Fruit fly (Drosophila melanogaster) whole organism, prepupa: Measurements from ENCODE around the gene ebd1.

Experiments
- Blimp-1 ChIP-seq: fragments of 200-800 bp; sonication (Bioruptor generic); optimal IDR thresholded peaks from 3 replicates; lab custom pipeline; 2017; ENCODE audit warnings: missing biosample characterization, missing genetic modification characterization, mild to moderate bottlenecking, moderate library complexity, missing genetic modification reagents
- CG11902 ChIP-seq: fragments of 200-800 bp; sonication (Bioruptor generic); optimal IDR thresholded peaks from 3 replicates; lab custom pipeline; 2016; ENCODE audit warnings: missing biosample characterization, missing genetic modification characterization
- CG31627 ChIP-seq: fragments of 200-800 bp; sonication (Bioruptor generic); optimal IDR thresholded peaks from 3 replicates; lab custom pipeline; 2016; ENCODE audit warnings: missing biosample characterization, missing genetic modification characterization
- CG3919 ChIP-seq: fragments of 200-800 bp; sonication (Bioruptor generic); optimal IDR thresholded peaks from 3 replicates; lab custom pipeline; 2016; ENCODE audit warnings: missing biosample characterization, missing genetic modification characterization
- CG7368 ChIP-seq: fragments of 200-800 bp; sonication (Bioruptor generic); optimal IDR thresholded peaks from 3 replicates; lab custom pipeline; 2016; ENCODE audit warnings: missing biosample characterization, missing genetic modification characterization
- CG8319 ChIP-seq: fragments of 200-800 bp; sonication (Bioruptor generic); optimal IDR thresholded peaks from 3 replicates; lab custom pipeline; 2016; ENCODE audit warnings: missing biosample characterization, missing genetic modification characterization
- CG9139 ChIP-seq: fragments of 200-800 bp; sonication (Bioruptor generic); optimal IDR thresholded peaks from 3 replicates; lab custom pipeline; 2017; ENCODE audit warnings: missing biosample characterization, mild to moderate bottlenecking, missing genetic modification characterization
- Eip93F ChIP-seq: fragments of 200-800 bp; sonication (Bioruptor generic); optimal IDR thresholded peaks from 2 replicates; lab custom pipeline; 2016; ENCODE audit warnings: missing biosample characterization, mild to moderate bottlenecking, missing genetic modification characterization
- Hr39 ChIP-seq: fragments of 200-800 bp; sonication (Bioruptor generic); optimal IDR thresholded peaks from 2 replicates; lab custom pipeline; 2016; ENCODE audit warnings: missing biosample characterization, missing genetic modification characterization
- Lpt ChIP-seq: fragments of 200-800 bp; sonication (Bioruptor generic); optimal IDR thresholded peaks from 3 replicates; lab custom pipeline; 2016; ENCODE audit warnings: missing biosample characterization, missing genetic modification characterization
- Smox ChIP-seq: fragments of 200-800 bp; sonication (Bioruptor generic); optimal IDR thresholded peaks from 3 replicates; lab custom pipeline; 2016; ENCODE audit warnings: missing biosample characterization, missing genetic modification characterization
- Sox102F ChIP-seq: fragments of 200-800 bp; sonication (Bioruptor generic); optimal IDR thresholded peaks from 2 replicates; lab custom pipeline; 2016; ENCODE audit warnings: missing biosample characterization, mild to moderate bottlenecking, missing genetic modification characterization
- salr ChIP-seq, 2 experiments: fragments of 200-800 bp; sonication (Bioruptor generic); optimal IDR thresholded peaks; 3 replicates each; lab custom pipeline; 2016 to 2018; ENCODE audit warnings: missing biosample characterization in 2 of 2, missing genetic modification characterization in 2 of 2, mild to moderate bottlenecking in 1 of 2
- vri ChIP-seq: fragments of 200-800 bp; sonication (Bioruptor generic); optimal IDR thresholded peaks from 3 replicates; lab custom pipeline; 2016; ENCODE audit warnings: missing biosample characterization, mild to moderate bottlenecking, missing genetic modification characterization

DNA sequence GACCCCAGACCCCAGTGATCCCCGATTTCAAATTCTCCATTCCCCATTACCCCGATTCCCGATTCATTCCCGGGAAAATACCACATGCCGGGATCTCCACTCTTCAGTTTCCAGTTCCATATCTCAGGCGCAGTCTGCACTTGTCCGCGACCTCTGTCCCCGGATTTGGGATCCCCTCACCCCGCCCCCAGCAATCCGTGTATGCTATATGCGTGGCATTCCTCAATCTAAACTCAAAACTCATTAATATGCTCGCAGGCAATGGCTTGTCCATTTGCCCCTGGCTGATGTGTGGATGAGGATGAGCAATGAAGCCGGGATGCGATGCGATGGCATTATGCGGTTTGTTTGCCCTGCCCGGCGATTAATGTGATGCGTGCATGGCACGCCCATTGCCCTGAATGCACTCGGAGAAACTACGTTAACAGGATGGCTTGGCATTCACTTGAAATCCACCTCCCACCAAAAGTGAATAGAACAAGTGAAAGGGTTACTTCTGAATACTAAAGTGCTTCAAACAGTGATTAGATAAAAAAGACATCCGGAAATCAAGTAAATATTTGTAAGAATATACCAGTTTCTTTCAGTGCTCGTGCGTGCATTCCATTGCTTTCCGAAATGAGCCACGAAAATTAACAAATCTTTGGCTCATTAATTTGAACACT, 40.3 kb upstream of the ebd1 start:
- TF ChIP-seq CG9139 (GFP tag; lab: Kevin White, UChicago), result peak; percentile 28
- TF ChIP-seq CG3919 (GFP tag; lab: Kevin White, UChicago), result peak; percentile 83
- peak; percentile 88 for TF ChIP-seq Smox
- peak; percentile 92 for TF ChIP-seq Hr39 (GFP tag; lab: Kevin White, UChicago)
- TF ChIP-seq CG31627 (GFP tag; lab: Kevin White, UChicago), result peak; percentile 92
- peak; percentile 71 for TF ChIP-seq CG11902 (GFP tag; lab: Kevin White, UChicago)
- no peak for TF ChIP-seq Lpt
- TF ChIP-seq salr (GFP tag; optimal IDR thresholded peaks at IDR 0.05; lab: Kevin White, UChicago), result peak; percentile 14 to 38
- no peak for TF ChIP-seq Eip93F (GFP tag; lab: Kevin White, UChicago)
- peak; percentile 61 for TF ChIP-seq CG8319
- TF ChIP-seq CG7368 (GFP tag; lab: Kevin White, UChicago), result peak; percentile 68
- TF ChIP-seq Sox102F (GFP tag; lab: Kevin White, UChicago), result peak; percentile 89
- TF ChIP-seq vri (GFP tag; lab: Kevin White, UChicago), result peak; percentile 75
- TF ChIP-seq Blimp-1 (GFP tag; lab: Kevin White, UChicago), result peak; percentile 64
